Worm (Caenorhabditis elegans): ENCODE measurements around the gene nhr-14.

The nhr-14 gene

DNA sequence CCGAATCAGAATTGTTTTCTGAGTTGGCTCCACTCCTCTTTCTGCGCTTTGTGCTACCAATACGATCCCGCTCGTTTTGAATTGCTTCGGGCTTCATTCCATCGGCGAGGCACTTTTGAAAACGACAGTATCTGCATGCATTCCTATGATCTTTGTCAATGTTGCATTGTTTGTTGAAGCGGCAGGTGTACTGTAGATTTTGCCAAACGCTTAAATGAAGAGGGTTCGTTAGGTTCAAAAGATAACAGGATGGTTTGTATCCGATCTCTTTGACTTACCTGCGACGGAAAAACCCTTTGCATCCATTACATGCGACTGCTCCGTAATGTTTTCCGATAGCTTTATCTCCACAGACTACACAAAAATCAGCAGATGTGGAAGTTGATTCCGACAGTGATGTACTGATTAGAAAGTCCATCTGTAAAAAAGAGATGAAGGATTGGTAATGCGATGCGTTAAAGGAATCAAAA, at the start of gene nhr-14:
Gene nhr-14 (minus strand): TSS at position 420 of the 470 bp plus-strand sequence.
- TF ChIP-seq him-1 (tag; optimal IDR thresholded peaks at IDR 0.05): no peak
- TF ChIP-seq dao-5 (tag; optimal IDR thresholded peaks at IDR 0.05): no peak
- no peak for TF ChIP-seq W03F9.2 (tag; optimal IDR thresholded peaks at IDR 0.05)

DNA sequence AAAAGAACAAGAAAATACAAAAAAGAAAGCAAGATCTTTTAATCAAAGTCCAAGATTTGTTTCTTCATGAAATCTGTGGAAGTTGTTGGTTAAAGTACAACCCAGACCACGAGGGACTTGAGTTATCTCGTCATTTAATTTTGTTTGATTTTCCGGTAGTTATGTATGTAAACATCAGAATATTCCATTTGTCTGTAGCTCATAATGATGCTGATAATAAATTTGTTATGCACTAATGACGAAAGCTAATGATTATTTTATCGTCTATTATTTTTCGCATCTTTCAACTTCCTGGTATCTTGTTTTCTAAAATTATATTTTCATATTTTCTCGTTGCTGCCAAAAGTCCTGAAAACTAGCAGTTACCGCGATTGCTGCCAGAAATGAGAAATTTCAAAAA, 47.0 kb upstream of the nhr-14 start:
- TF ChIP-seq W03F9.2 (tag; optimal IDR thresholded peaks at IDR 0.05): no peak
- no peak for TF ChIP-seq dao-5 (tag; optimal IDR thresholded peaks at IDR 0.05)
- TF ChIP-seq him-1 (tag; optimal IDR thresholded peaks at IDR 0.05): no peak

DNA sequence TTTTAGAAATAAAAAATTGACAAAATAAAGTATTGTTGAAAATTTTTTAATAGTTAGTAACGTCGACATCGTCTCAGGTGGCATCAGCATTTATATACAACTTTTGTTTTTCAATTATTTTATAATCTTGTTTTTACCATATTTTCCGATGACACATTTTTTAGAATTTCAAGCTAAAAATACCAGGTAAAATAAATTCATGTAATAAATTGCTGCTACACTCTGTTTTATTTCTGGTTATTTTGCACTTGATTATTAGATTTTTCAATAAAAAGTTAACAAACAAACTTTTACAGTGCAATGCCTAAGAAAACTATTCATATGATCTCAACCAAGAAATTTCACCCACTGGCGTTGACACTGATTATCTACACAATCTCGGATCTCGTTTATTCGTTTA, 45.6 kb upstream of the nhr-14 start, which contains the start of gene C03G5.14:
Gene C03G5.14 (plus strand): TSS at position 301 of the 400 bp plus-strand sequence.
- no peak for TF ChIP-seq him-1 (tag; optimal IDR thresholded peaks at IDR 0.05)
- TF ChIP-seq W03F9.2 (tag; optimal IDR thresholded peaks at IDR 0.05): no peak
- no peak for TF ChIP-seq dao-5 (tag; optimal IDR thresholded peaks at IDR 0.05)

DNA sequence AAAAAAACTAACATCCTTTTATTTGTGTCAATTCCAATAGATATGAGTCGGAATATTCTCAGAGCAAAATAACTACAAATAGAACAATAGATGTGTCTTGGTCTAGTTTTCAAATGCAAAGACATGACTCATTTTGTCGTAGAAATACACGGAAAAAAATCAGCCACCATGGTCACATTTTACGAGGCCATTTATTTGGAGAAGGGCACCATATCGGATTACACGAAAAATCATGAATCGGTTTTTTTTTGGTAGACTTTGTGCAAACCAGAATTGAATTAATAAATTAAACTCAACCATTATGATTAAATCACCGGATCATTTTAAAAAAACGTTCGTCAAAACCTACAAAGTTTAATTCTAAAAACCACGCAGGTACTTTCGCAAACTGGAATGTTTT, 44.4 kb upstream of the nhr-14 start, which contains the start of gene H03E18.2:
Gene H03E18.2 (minus strand): TSS at position 101 of the 400 bp plus-strand sequence.
- TF ChIP-seq him-1 (tag; optimal IDR thresholded peaks at IDR 0.05) (no peak), W03F9.2 (tag; optimal IDR thresholded peaks at IDR 0.05) (no peak), dao-5 (tag; optimal IDR thresholded peaks at IDR 0.05) (no peak)

DNA sequence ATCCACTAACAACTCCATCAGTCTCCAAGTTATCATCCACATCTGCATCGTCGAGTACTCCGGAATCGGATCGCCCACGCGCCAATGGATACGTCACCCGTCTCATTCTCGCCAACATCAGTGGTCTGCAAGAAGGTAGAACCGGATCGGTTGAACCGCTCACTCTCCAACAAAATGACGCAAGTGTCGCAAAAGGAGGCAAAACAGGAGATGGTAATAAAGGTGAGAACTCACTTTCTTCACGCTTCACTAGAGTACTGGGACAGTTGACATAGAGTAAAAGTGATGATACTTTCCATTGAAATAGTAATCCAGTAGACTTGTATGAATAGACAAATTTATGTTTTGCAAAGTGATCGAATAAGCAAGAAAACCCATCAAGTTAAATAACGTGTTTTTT, 33.1 kb upstream of the nhr-14 start:
- TF ChIP-seq W03F9.2 (tag; optimal IDR thresholded peaks at IDR 0.05) (no peak), dao-5 (tag; optimal IDR thresholded peaks at IDR 0.05) (no peak), him-1 (tag; optimal IDR thresholded peaks at IDR 0.05) (no peak)

DNA sequence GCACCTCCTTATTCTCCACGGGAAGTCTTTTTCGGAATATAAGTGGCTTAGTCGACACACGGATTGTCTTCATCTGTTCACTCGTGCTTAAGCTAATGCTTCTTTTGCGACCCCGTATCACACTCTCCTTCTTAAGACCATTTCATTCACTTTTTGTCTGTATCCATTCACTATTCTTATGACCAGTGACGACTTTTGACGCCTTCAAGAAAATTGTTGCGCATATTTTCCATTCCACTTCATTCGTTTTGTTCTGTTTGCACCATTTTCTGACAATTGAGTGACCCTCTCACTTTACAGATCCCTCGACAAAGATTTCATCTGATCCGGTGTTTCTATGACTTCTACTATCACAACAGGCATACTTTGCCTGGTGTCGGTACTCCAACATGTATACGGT, 31.6 kb upstream of the nhr-14 start, which contains the start of gene H03E18.1:
Gene H03E18.1 (plus strand): TSS at position 301 of the 400 bp plus-strand sequence.
- no peak for TF ChIP-seq dao-5 (tag; optimal IDR thresholded peaks at IDR 0.05)
- no peak for TF ChIP-seq him-1 (tag; optimal IDR thresholded peaks at IDR 0.05)
- TF ChIP-seq W03F9.2 (tag; optimal IDR thresholded peaks at IDR 0.05): no peak

DNA sequence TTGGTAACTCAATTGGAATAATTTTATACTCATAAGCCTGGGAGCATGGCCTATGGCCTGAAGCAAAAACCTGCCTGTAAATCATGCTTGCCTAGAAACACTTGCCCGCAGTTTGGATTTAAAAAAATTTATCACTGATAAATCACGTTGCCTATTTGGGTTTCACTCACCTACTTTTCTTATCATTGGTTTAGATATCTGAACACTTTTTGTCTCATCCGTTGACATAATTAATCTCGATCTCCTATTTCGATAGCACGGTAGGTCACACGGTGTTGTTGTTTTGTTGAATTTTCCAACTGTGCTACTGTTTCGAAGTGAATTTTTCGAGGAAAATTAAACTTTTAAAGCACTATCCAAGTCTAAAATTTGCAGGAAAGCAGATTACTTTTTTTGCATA, 31.1 kb upstream of the nhr-14 start:
- TF ChIP-seq W03F9.2 (tag; optimal IDR thresholded peaks at IDR 0.05): no peak
- no peak for TF ChIP-seq him-1 (tag; optimal IDR thresholded peaks at IDR 0.05)
- no peak for TF ChIP-seq dao-5 (tag; optimal IDR thresholded peaks at IDR 0.05)

DNA sequence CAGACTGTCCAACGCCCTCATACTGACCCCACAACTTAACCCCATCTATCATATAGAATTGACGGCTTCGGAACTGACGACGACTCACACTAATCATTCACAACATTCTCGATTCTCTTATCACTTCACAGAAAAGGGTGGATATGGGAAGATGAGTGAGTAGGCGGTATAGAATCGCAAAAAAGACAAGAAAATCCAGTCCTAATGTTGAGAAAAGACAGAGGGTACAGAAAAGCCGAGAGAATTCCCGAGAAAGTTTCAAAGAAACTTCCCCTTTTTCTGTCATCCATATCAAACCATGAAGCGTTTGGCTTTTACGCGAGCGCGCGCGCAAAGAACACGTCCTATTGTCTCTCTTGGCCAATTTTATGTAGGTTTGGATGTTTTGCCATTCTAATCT, 28.2 kb upstream of the nhr-14 start:
- TF ChIP-seq W03F9.2 (tag; optimal IDR thresholded peaks at IDR 0.05): no peak
- no peak for TF ChIP-seq him-1 (tag; optimal IDR thresholded peaks at IDR 0.05)
- no peak for TF ChIP-seq dao-5 (tag; optimal IDR thresholded peaks at IDR 0.05)

DNA sequence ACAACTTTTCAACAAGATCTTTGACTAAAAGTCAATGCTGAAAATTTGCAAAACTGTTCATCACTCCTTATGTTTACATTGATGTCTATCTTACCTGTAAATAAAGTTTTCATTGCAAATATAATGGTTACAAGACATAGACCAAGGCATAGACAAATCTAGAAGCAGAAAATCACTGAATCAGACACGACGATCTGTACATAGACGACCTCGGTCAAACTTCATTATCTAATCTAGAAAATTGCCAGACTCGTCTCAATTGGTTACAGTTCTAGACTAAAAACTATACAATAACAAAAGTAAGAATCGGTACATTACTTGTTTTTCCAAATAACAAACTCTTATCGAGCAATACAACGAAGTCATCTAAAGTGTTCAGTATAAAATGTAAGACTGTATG, 24.9 kb upstream of the nhr-14 start, which contains the start of gene grd-4:
Gene grd-4 (plus strand): TSS at position 301 of the 400 bp plus-strand sequence.
- TF ChIP-seq W03F9.2 (tag; optimal IDR thresholded peaks at IDR 0.05) (no peak), him-1 (tag; optimal IDR thresholded peaks at IDR 0.05) (no peak), dao-5 (tag; optimal IDR thresholded peaks at IDR 0.05) (no peak)

DNA sequence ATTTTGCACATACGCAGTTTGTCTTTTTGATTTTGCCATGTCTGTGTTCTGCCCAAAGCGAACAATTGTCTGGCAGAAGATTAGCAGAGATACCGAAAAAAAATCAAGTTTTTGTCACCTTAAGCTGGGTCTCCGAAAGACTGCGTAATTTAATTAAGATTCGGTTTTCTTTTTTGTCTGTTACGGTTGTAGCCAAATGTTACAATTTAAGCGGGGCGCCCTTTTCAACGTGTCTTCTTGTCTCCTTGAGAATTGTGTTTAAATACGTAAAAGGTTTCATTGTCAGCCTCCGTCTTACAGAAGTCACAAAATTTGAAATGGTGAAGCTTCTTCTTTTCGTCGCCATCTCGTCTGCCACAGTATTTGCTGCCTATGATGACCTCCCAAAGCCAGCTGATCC, 23.7 kb upstream of the nhr-14 start, which contains the start of gene grd-14:
Gene grd-14 (plus strand): TSS at position 301 of the 400 bp plus-strand sequence.
- no peak for TF ChIP-seq him-1 (tag; optimal IDR thresholded peaks at IDR 0.05)
- no peak for TF ChIP-seq dao-5 (tag; optimal IDR thresholded peaks at IDR 0.05)
- TF ChIP-seq W03F9.2 (tag; optimal IDR thresholded peaks at IDR 0.05): no peak

DNA sequence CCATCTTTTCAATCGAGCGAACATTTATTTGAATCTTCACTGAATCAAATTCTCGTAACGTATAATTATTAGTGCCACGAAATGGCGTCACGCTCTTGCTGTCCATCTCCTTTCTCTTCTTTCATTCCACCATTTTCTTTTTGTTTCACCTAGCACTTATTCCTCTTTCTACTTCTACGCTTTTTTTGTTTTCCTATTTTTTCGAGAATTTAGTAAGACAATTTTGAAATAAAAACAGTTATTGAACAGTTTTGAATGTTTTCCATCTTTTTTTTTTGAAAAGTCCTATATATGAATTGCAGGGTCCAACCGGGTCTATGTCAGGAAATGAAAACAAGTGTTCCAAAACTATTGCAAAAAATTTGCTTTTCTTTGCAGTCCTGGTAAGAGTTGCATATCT, 19.0 kb upstream of the nhr-14 start, which contains the start of gene T01B10.5:
Gene T01B10.5 (plus strand): TSS at position 301 of the 400 bp plus-strand sequence.
- TF ChIP-seq W03F9.2 (tag; optimal IDR thresholded peaks at IDR 0.05) (no peak), dao-5 (tag; optimal IDR thresholded peaks at IDR 0.05) (no peak), him-1 (tag; optimal IDR thresholded peaks at IDR 0.05) (no peak)

DNA sequence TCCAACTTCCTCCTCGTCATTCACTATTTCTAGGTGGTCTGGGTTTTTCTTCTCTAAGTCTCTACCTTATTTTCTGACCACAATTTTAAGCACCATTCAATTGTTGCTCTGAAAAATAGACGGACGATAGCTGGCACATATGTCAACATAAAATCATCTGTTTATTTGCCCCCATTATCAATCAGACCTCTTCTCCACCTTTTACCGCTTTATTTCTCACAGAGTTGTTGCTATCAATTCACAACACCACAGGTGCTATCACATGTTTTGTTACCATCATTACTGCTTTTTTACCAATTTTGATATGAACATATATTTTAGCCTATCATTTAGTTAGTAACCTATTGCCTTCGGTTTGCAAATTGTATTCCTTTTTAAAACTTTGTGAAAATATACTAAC, 16.8 kb upstream of the nhr-14 start:
- TF ChIP-seq dao-5 (tag; optimal IDR thresholded peaks at IDR 0.05) (no peak), him-1 (tag; optimal IDR thresholded peaks at IDR 0.05) (no peak), W03F9.2 (tag; optimal IDR thresholded peaks at IDR 0.05) (no peak)

DNA sequence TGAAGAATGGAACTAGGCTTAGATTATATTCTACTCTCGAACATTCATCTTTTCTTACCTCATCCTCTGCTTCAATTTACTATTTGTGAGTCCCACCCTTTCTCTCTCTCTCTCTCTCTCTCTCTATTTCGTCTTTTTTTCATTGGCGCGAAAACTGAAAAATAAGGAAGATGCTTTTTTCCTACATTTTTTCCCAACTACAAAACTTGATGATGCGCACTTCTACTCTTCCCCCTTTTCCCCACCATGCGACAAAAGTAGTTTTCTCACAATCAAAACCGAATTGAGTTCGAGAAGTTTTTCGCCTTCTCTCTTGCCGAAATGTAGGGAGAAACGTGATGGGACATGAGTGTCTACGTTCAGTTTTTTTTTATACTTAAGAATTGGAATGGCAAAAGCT, 13.9 kb upstream of the nhr-14 start:
- TF ChIP-seq W03F9.2 (tag; optimal IDR thresholded peaks at IDR 0.05) (no peak), him-1 (tag; optimal IDR thresholded peaks at IDR 0.05) (no peak), dao-5 (tag; optimal IDR thresholded peaks at IDR 0.05) (no peak)

DNA sequence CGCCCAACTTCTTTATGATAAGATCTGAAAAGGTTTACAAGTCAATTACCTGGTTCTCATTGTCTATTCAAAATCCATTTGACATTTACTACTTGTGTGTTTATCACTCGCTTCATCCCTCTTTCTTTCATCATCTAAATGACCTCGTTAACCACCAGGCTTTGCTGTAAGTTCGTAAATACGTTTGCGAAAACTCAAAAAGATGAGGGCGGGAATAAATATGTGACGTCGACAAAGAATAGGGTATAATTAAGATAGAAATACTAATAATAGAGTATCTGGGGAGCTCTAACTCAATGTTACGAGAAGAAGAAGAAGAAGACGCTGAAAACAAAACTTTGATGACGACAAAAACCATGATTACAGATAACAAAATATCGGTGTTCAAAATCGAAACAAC, 13.4 kb upstream of the nhr-14 start:
- no peak for TF ChIP-seq him-1 (tag; optimal IDR thresholded peaks at IDR 0.05)
- TF ChIP-seq dao-5 (tag; optimal IDR thresholded peaks at IDR 0.05): no peak
- TF ChIP-seq W03F9.2 (tag; optimal IDR thresholded peaks at IDR 0.05): no peak

DNA sequence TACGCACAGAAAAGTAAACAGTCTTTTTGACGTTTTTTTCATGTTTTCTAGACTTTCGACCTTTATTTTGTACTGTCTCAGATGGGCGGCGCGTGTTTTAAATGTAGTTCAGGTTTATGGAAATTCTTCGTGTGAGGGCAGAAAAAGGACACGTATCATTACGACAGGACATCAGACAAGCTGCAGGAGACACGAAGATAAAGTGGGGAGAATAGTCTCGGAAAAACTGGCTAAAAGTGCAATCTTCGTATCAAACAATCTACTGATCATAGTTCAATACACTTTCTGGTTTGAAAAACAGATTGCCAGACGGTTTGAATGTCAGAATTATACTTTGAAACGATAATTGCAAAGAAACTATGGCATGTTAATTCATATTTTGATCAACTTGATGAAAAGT, 9.4 kb upstream of the nhr-14 start:
- no peak for TF ChIP-seq dao-5 (tag; optimal IDR thresholded peaks at IDR 0.05)
- no peak for TF ChIP-seq W03F9.2 (tag; optimal IDR thresholded peaks at IDR 0.05)
- no peak for TF ChIP-seq him-1 (tag; optimal IDR thresholded peaks at IDR 0.05)

All from whole organism, L4/young adult.